Worm (Caenorhabditis elegans) whole organism, L3 larva: ENCODE results near the gene C30E1.4.
A peak's percentile ranks its signal among the peaks of the same experiment; 100 is the strongest.

Source experiments
- R02D3.7 ChIP-seq: fragments of 150-350 bp; optimal IDR thresholded peaks from 2 replicates; lab custom pipeline; 2014; ENCODE audit warnings: missing biosample characterization, missing genetic modification characterization
- ama-1 ChIP-seq: fragments of 150-350 bp; optimal IDR thresholded peaks from 2 replicates; lab custom pipeline; 2018
- ceh-28 ChIP-seq: fragments of 150-350 bp; optimal IDR thresholded peaks from 2 replicates; lab custom pipeline; 2014; ENCODE audit warnings: missing biosample characterization, missing genetic modification reagents, missing genetic modification characterization
- ceh-82 ChIP-seq: fragments of 150-350 bp; optimal IDR thresholded peaks from 2 replicates; lab custom pipeline; 2014; ENCODE audit warnings: missing biosample characterization, missing genetic modification characterization
- daf-12 ChIP-seq: fragments of 150-350 bp; optimal IDR thresholded peaks from 2 replicates; lab custom pipeline; 2014; ENCODE audit warnings: missing biosample characterization, missing genetic modification reagents, missing genetic modification characterization
- egl-27 ChIP-seq: sonication (generic microtip); optimal IDR thresholded peaks from 4 replicates; lab custom pipeline; 2017; ENCODE audit warnings: missing biosample characterization, missing genetic modification reagents, missing genetic modification characterization
- egl-5 ChIP-seq: fragments of 150-350 bp; optimal IDR thresholded peaks from 2 replicates; lab custom pipeline; 2017; ENCODE audit warnings: missing biosample characterization, missing genetic modification reagents, missing genetic modification characterization, inconsistent platforms
- elt-1 ChIP-seq: fragments of 150-350 bp; optimal IDR thresholded peaks from 2 replicates; lab custom pipeline; 2014; ENCODE audit warnings: missing biosample characterization, missing genetic modification characterization
- elt-2 ChIP-seq: sonication (generic microtip); optimal IDR thresholded peaks from 2 replicates; lab custom pipeline; 2016; ENCODE audit warnings: missing genetic modification reagents, mild to moderate bottlenecking, missing genetic modification characterization, missing compliant biosample characterization
- elt-3 ChIP-seq, 3 experiments: fragments of 150-350 bp in 1 of 3; sonication (generic microtip) in 2 of 3; optimal IDR thresholded peaks; 2 replicates in 2 of 3; 4 replicates in 1 of 3; lab custom pipeline; 2014 to 2017; ENCODE audit warnings: missing biosample characterization in 3 of 3, missing genetic modification characterization in 3 of 3
- eor-1 ChIP-seq, 2 experiments: fragments of 150-350 bp; optimal IDR thresholded peaks; 2 replicates each; lab custom pipeline; 2014 to 2018; ENCODE audit warnings: missing biosample characterization in 2 of 2, missing genetic modification characterization in 2 of 2
- fkh-2 ChIP-seq: fragments of 150-350 bp; optimal IDR thresholded peaks from 2 replicates; lab custom pipeline; 2014; ENCODE audit warnings: missing biosample characterization, missing genetic modification reagents, missing genetic modification characterization
- fos-1 ChIP-seq: fragments of 150-350 bp; optimal IDR thresholded peaks from 2 replicates; lab custom pipeline; 2014; ENCODE audit warnings: missing biosample characterization, missing genetic modification characterization
- hmg-11 ChIP-seq: sonication (generic microtip); optimal IDR thresholded peaks from 2 replicates; lab custom pipeline; 2016; ENCODE audit warnings: missing genetic modification characterization, missing compliant biosample characterization
- lin-15B ChIP-seq: fragments of 150-350 bp; optimal IDR thresholded peaks from 2 replicates; lab custom pipeline; 2014; ENCODE audit warnings: missing biosample characterization, missing genetic modification characterization
- lsy-12 ChIP-seq: sonication (generic microtip); optimal IDR thresholded peaks from 2 replicates; lab custom pipeline; 2016; ENCODE audit warnings: mild to moderate bottlenecking, missing genetic modification characterization, missing compliant biosample characterization
- mdl-1 ChIP-seq: fragments of 150-350 bp; optimal IDR thresholded peaks from 2 replicates; lab custom pipeline; 2014; ENCODE audit warnings: missing biosample characterization, missing genetic modification characterization
- mml-1 ChIP-seq: fragments of 150-350 bp; sonication (generic microtip); optimal IDR thresholded peaks from 3 replicates; lab custom pipeline; 2014; ENCODE audit warnings: missing biosample characterization, missing genetic modification characterization
- nhr-12 ChIP-seq: fragments of 150-350 bp; optimal IDR thresholded peaks from 2 replicates; lab custom pipeline; 2014; ENCODE audit warnings: missing biosample characterization, missing genetic modification characterization
- nhr-23 ChIP-seq: fragments of 150-350 bp; optimal IDR thresholded peaks from 2 replicates; lab custom pipeline; 2014; ENCODE audit warnings: missing biosample characterization, missing genetic modification reagents, missing genetic modification characterization
- nhr-43 ChIP-seq: sonication (generic microtip); optimal IDR thresholded peaks from 2 replicates; lab custom pipeline; 2016; ENCODE audit warnings: mild to moderate bottlenecking, missing genetic modification characterization, missing compliant biosample characterization; ENCODE audit not compliant: poor library complexity, severe bottlenecking
- nhr-67 ChIP-seq: fragments of 150-350 bp; optimal IDR thresholded peaks from 2 replicates; lab custom pipeline; 2014; ENCODE audit warnings: missing biosample characterization, missing genetic modification characterization
- nhr-76 ChIP-seq: fragments of 150-350 bp; sonication (generic microtip); optimal IDR thresholded peaks from 5 replicates; lab custom pipeline; 2014; ENCODE audit warnings: missing biosample characterization, missing genetic modification characterization
- nhr-77 ChIP-seq: fragments of 150-350 bp; optimal IDR thresholded peaks from 2 replicates; lab custom pipeline; 2014; ENCODE audit warnings: missing biosample characterization, missing genetic modification characterization
- pha-4 ChIP-seq: fragments of 150-350 bp; optimal IDR thresholded peaks from 2 replicates; lab custom pipeline; 2014; ENCODE audit warnings: missing biosample characterization, missing genetic modification reagents, missing genetic modification characterization
- pqm-1 ChIP-seq: fragments of 150-350 bp; optimal IDR thresholded peaks from 2 replicates; lab custom pipeline; 2017; ENCODE audit warnings: missing biosample characterization, missing genetic modification characterization, inconsistent platforms
- sea-2 ChIP-seq: fragments of 150-350 bp; sonication (generic microtip); optimal IDR thresholded peaks from 4 replicates; lab custom pipeline; 2014; ENCODE audit warnings: missing biosample characterization, missing genetic modification reagents, missing genetic modification characterization
- unc-39 ChIP-seq: sonication (generic microtip); optimal IDR thresholded peaks from 4 replicates; lab custom pipeline; 2017; ENCODE audit warnings: missing biosample characterization, missing genetic modification characterization
- unc-62 ChIP-seq: fragments of 150-350 bp; sonication (generic microtip); optimal IDR thresholded peaks from 4 replicates; lab custom pipeline; 2014; ENCODE audit warnings: missing biosample characterization, missing genetic modification reagents, missing genetic modification characterization
- ztf-11 ChIP-seq: fragments of 150-350 bp; optimal IDR thresholded peaks from 2 replicates; lab custom pipeline; 2014; ENCODE audit warnings: missing biosample characterization, missing genetic modification characterization
- ztf-4 ChIP-seq: fragments of 150-350 bp; optimal IDR thresholded peaks from 2 replicates; lab custom pipeline; 2014; ENCODE audit warnings: missing biosample characterization, missing genetic modification characterization

C30E1.4 gene

DNA sequence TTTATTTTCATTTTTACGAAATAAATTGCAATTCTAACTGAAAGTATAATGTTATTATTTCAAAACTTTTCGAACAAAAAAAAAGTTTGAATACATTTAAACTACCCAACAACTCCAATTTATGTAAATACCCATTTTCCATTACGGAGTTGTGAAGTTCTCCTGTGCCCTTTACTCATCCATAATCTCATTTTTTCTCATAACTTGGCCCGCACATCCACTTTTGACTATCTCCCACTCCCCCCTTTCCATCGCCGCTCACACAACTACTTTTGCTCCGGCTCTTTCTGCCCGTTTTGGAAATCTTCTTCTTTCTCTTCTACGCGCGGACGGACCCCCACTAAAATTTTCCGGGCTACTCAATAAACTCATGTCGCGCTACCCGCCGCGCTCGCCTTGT, 38.9 kb downstream of the C30E1.4 start:
- TF ChIP-seq nhr-77 (tag; lab: Kevin White, UChicago), result no peak
- TF ChIP-seq nhr-12 (tag; lab: Kevin White, UChicago), result no peak
- no peak for TF ChIP-seq egl-27 (tag; lab: Kevin White, UChicago)
- no peak for TF ChIP-seq ceh-28
- no peak for TF ChIP-seq daf-12 (tag; lab: Kevin White, UChicago)
- no peak for TF ChIP-seq ama-1 (lab: Kevin White, UChicago)
- TF ChIP-seq nhr-67 (tag; lab: Kevin White, UChicago), result no peak
- no peak for TF ChIP-seq mml-1 (tag; lab: Kevin White, UChicago)
- no peak for TF ChIP-seq nhr-23 (tag; lab: Kevin White, UChicago)
- no peak for TF ChIP-seq elt-2 (tag; lab: Kevin White, UChicago)

DNA sequence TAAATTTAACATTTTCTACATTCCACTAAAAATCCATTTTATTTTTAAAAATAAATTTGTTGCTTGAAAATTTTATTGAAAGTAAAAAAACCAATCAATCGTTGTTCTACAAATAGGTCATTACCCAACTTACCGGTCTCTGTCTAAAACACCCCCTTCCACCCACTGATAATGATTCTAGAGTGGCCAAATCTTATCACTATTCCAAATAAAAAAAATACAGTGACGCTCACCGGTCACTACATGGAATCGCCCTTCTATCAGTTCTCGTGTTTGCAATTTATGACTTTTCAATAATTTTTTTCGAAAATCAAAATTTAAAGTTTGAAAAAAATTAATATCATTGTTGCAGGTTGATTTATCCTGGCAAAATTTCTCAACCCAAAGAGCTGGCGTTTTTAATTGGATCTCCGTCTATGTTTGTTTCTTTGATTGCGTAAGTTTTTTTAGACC, 39.8 kb downstream of the C30E1.4 start, which contains the start of the genes F52G3.1 and F52G3.7:
Gene F52G3.1, plus strand, starts transcription at position 353 of the 453 bp plus-strand sequence.
Gene F52G3.7, plus strand, starts transcription at position 403 of the 453 bp plus-strand sequence.
- no peak for TF ChIP-seq elt-1
- no peak for TF ChIP-seq lsy-12 (tag; lab: Kevin White, UChicago)
- peak; percentile 50 for TF ChIP-seq elt-2 (tag; lab: Kevin White, UChicago)
- TF ChIP-seq ceh-82 (tag; lab: Kevin White, UChicago), result no peak
- no peak for TF ChIP-seq nhr-43 (tag; lab: Kevin White, UChicago)
- peak; percentile 7 for TF ChIP-seq pqm-1 (tag; lab: Kevin White, UChicago)
- no peak for TF ChIP-seq nhr-23 (tag; lab: Kevin White, UChicago)
- no peak for TF ChIP-seq daf-12 (tag; lab: Kevin White, UChicago)
- no peak for TF ChIP-seq fos-1 (tag; lab: Kevin White, UChicago)

- no peak for TF ChIP-seq fkh-2 (tag; lab: Kevin White, UChicago)
- no peak for TF ChIP-seq sea-2 (GFP tag; lab: Kevin White, UChicago)
- TF ChIP-seq mml-1 (tag; lab: Kevin White, UChicago), result no peak
- no peak for TF ChIP-seq pqm-1 (tag; lab: Kevin White, UChicago)
- no peak for TF ChIP-seq mdl-1 (tag; lab: Kevin White, UChicago)
- no peak for TF ChIP-seq egl-27 (tag; lab: Kevin White, UChicago)
- TF ChIP-seq unc-39 (tag; lab: Kevin White, UChicago), result no peak
- TF ChIP-seq unc-62 (GFP tag; lab: Kevin White, UChicago), result no peak
- TF ChIP-seq fos-1 (tag; lab: Kevin White, UChicago), result no peak
- TF ChIP-seq nhr-12 (tag; lab: Kevin White, UChicago), result no peak
- TF ChIP-seq elt-3 (tag; optimal IDR thresholded peaks at IDR 0.05; lab: Kevin White, UChicago), result no peak
- no peak for TF ChIP-seq nhr-77 (tag; lab: Kevin White, UChicago)
- no peak for TF ChIP-seq egl-5 (tag; lab: Kevin White, UChicago)
- no peak for TF ChIP-seq ztf-4 (tag; lab: Kevin White, UChicago)
- TF ChIP-seq daf-12 (tag; lab: Kevin White, UChicago), result no peak
- no peak for TF ChIP-seq eor-1 (tag; optimal IDR thresholded peaks at IDR 0.05; lab: Kevin White, UChicago)
- TF ChIP-seq nhr-67 (tag; lab: Kevin White, UChicago), result no peak
- TF ChIP-seq R02D3.7, result no peak
- no peak for TF ChIP-seq lsy-12 (tag; lab: Kevin White, UChicago)
- TF ChIP-seq, all 47 proteins: peak for 0
Observed at ce11 chrX:16965888-16966287, 42.2 kb downstream of the C30E1.4 start.

DNA sequence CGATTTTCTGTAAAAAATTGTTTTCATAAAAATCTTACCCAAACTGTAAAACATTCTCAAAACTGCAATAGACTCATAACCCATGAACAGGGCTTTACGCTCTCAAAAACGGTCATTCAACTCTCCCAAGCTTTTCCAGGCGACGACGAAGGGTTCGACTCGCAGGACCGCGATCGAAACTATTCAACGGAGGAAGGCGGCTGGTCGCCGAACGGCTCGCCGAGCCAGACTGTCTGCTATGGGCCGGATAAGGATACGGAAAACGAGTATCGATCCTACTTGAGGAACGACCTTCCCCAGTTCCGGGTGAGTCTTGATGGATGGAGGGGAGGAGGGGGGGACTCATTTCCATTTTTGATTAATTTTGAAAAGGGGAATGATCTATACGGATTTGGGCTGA, 44.1 kb downstream of the C30E1.4 start:
- TF ChIP-seq elt-3 (tag; optimal IDR thresholded peaks at IDR 0.05; lab: Kevin White, UChicago) (no peak), pha-4 (no peak), hmg-11 (no peak), nhr-76 (no peak), ztf-11 (no peak)

ce11 chrX:16976043-16976442, 52.3 kb downstream of the C30E1.4 start, which contains the start of gene F52G3.5:
F52G3.5 (minus strand) TSS chrX:16976143.
- TF ChIP-seq ceh-28 (no peak), lin-15B (no peak), ceh-82 (tag; lab: Kevin White, UChicago) (no peak)
